Fruit fly (Drosophila melanogaster): ENCODE measurements around the gene elg1.

elg1 gene

dm6 chr3L:16128481-16128972 lies 3.3 kb upstream of the elg1 start, which contains the start of gene Pgm1 (continued):
- TF ChIP-seq CG12071 (GFP tag; optimal IDR thresholded peaks at IDR 0.05) (peak; percentile 87), CG7928 (GFP tag; optimal IDR thresholded peaks at IDR 0.05) (no peak), crp (GFP tag; optimal IDR thresholded peaks at IDR 0.05) (peak in 1 of 2 experiments; percentile 63), CG7271 (tag; optimal IDR thresholded peaks at IDR 0.05) (no peak), CG2129 (GFP tag; IDR thresholded peaks at IDR 0.05; ENCODE audit: partially characterized antibody) (no peak), CG1647 (GFP tag; optimal IDR thresholded peaks at IDR 0.05) (peak; percentile 61), Ada2b (GFP tag; IDR thresholded peaks at IDR 0.05) (peak; percentile 68), CG2678 (tag; optimal IDR thresholded peaks at IDR 0.05) (peak; percentile 88), dpn (GFP tag; optimal IDR thresholded peaks at IDR 0.05) (peak; percentile 89 to 90), repo (GFP tag; optimal IDR thresholded peaks at IDR 0.05) (peak; percentile 89), CG15479 (GFP tag; optimal IDR thresholded peaks at IDR 0.05) (peak; percentile 75), so (GFP tag; IDR thresholded peaks at IDR 0.05) (peak; percentile 67; the same call in 1 of the 3 replicates), cg (GFP tag; optimal IDR thresholded peaks at IDR 0.05) (no peak), GATAe (GFP tag; conservative IDR thresholded peaks at IDR 0.05) (peak; percentile 89), CG11398 (GFP tag; optimal IDR thresholded peaks at IDR 0.05) (peak; percentile 87), chif (GFP tag; optimal IDR thresholded peaks at IDR 0.05) (peak; percentile 88 to 90), cas (GFP tag; IDR thresholded peaks at IDR 0.05) (peak; percentile 49; the same call in 1 of the 2 replicates), CG8089 (GFP tag; optimal IDR thresholded peaks at IDR 0.05) (peak; percentile 80), CG9609 (GFP tag; optimal IDR thresholded peaks at IDR 0.05) (peak; percentile 89), nau (GFP tag; optimal IDR thresholded peaks at IDR 0.05) (no peak), CG17612 (GFP tag; IDR thresholded peaks at IDR 0.05) (peak; percentile 48), Doc2 (GFP tag; IDR thresholded peaks at IDR 0.05) (no peak), Dbx (GFP tag; IDR thresholded peaks at IDR 0.05) (peak; percentile 52), ind (GFP tag; optimal IDR thresholded peaks at IDR 0.05) (peak; percentile 90), lbe (GFP tag; optimal IDR thresholded peaks at IDR 0.05) (peak; percentile 83), pb (GFP tag; optimal IDR thresholded peaks at IDR 0.05) (peak; percentile 93), dm (GFP tag; optimal IDR thresholded peaks at IDR 0.05) (peak; percentile 77), al (GFP tag; IDR thresholded peaks at IDR 0.05) (peak; percentile 66), CG1233 (GFP tag; optimal IDR thresholded peaks at IDR 0.05) (peak; percentile 49), sim (GFP tag; IDR thresholded peaks at IDR 0.05) (peak; percentile 39; the same call in 1 of the 2 replicates), Mrtf (GFP tag; IDR thresholded peaks at IDR 0.05) (peak; percentile 78; the same call in 2 of the 3 replicates), CG8924 (tag; optimal IDR thresholded peaks at IDR 0.05) (peak; percentile 79), org-1 (GFP tag; optimal IDR thresholded peaks at IDR 0.05) (peak; percentile 81), Nf-YB (GFP tag; optimal IDR thresholded peaks at IDR 0.05) (peak; percentile 65), CG18262 (tag; optimal IDR thresholded peaks at IDR 0.05) (peak; percentile 76), PHDP (tag; optimal IDR thresholded peaks at IDR 0.05) (peak; percentile 86), Sin3A (optimal IDR thresholded peaks at IDR 0.05) (no peak), Hmr (GFP tag; optimal IDR thresholded peaks at IDR 0.05) (peak; percentile 85), CG16779 (GFP tag; IDR thresholded peaks at IDR 0.05) (peak; percentile 74), pum (GFP tag; optimal IDR thresholded peaks at IDR 0.05) (peak; percentile 86), sens-2 (GFP tag; IDR thresholded peaks at IDR 0.05) (no peak), CG1529 (GFP tag; optimal IDR thresholded peaks at IDR 0.05) (peak; percentile 65), CG9437 (GFP tag; optimal IDR thresholded peaks at IDR 0.05) (peak; percentile 41), da (GFP tag; optimal IDR thresholded peaks at IDR 0.05) (peak; percentile 83), CG7357 (GFP tag; IDR thresholded peaks at IDR 0.05) (0 out of 3 replicates have a peak, but pooled peaks have one; percentile 33), Nf-YA (GFP tag; IDR thresholded peaks at IDR 0.05) (peak; percentile 54; the same call in 1 of the 2 replicates), sna (GFP tag; IDR thresholded peaks at IDR 0.05; ENCODE audit: partially characterized antibody) (0 out of 2 replicates have a peak, but pooled peaks have one; percentile 40), CG13624 (GFP tag; optimal IDR thresholded peaks at IDR 0.05) (peak; percentile 92), Sry-δ (GFP tag; optimal IDR thresholded peaks at IDR 0.05) (peak; percentile 57), CG16815 (GFP tag; optimal IDR thresholded peaks at IDR 0.05) (peak; percentile 70), CG1792 (GFP tag; optimal IDR thresholded peaks at IDR 0.05) (peak; percentile 83)
